Fruit fly (Drosophila melanogaster): ENCODE results near the gene CG33673.

dm6 chr2L:1902243-1902642, 44.3 kb downstream of the CG33673 start:
- TF ChIP-seq CG11902 (GFP tag; optimal IDR thresholded peaks at IDR 0.05) (no peak), Hr39 (GFP tag; optimal IDR thresholded peaks at IDR 0.05) (no peak), spab (GFP tag; optimal IDR thresholded peaks at IDR 0.05) (no peak), Gug (GFP tag; IDR thresholded peaks at IDR 0.05) (no peak), lz (GFP tag; optimal IDR thresholded peaks at IDR 0.05) (no peak), topi (GFP tag; optimal IDR thresholded peaks at IDR 0.05) (no peak), CG6276 (GFP tag; optimal IDR thresholded peaks at IDR 0.05) (no peak)

Measured in whole organism, prepupa.